Fruit fly (Drosophila melanogaster) whole organism, prepupa: ENCODE results near the gene CG5810.
A peak's percentile ranks its signal among the peaks of the same experiment; 100 is the strongest.

Experiments used
- Blimp-1 ChIP-seq: fragments of 200-800 bp; sonication (Bioruptor generic); optimal IDR thresholded peaks from 3 replicates; lab custom pipeline; 2017; ENCODE audit warnings: missing biosample characterization, missing genetic modification characterization, mild to moderate bottlenecking, moderate library complexity, missing genetic modification reagents
- CG11294 ChIP-seq: fragments of 200-800 bp; sonication (Bioruptor generic); IDR thresholded peaks from 2 replicates; pipeline ENCODE4 v1.3.6; 2022; ENCODE audit warnings: missing biosample characterization, missing genetic modification characterization
- CG15336 ChIP-seq: fragments of 200-800 bp; sonication (Bioruptor generic); IDR thresholded peaks from 2 replicates; pipeline ENCODE4 v1.3.6; 2022; ENCODE audit warnings: missing biosample characterization, missing genetic modification characterization
- CG1621 ChIP-seq: fragments of 200-800 bp; sonication (Bioruptor generic); optimal IDR thresholded peaks from 3 replicates; lab custom pipeline; 2018; ENCODE audit warnings: missing biosample characterization, mild to moderate bottlenecking, missing genetic modification characterization
- CG3032 ChIP-seq: fragments of 200-800 bp; optimal IDR thresholded peaks from 2 replicates; lab custom pipeline; 2019; ENCODE audit warnings: missing biosample characterization, mild to moderate bottlenecking, missing genetic modification characterization, moderate library complexity
- CG31627 ChIP-seq: fragments of 200-800 bp; sonication (Bioruptor generic); optimal IDR thresholded peaks from 3 replicates; lab custom pipeline; 2016; ENCODE audit warnings: missing biosample characterization, missing genetic modification characterization
- CG32006 ChIP-seq: fragments of 200-800 bp; sonication (Bioruptor generic); optimal IDR thresholded peaks from 3 replicates; lab custom pipeline; 2017; ENCODE audit warnings: missing biosample characterization, mild to moderate bottlenecking, missing genetic modification characterization
- CG34406 ChIP-seq: fragments of 200-800 bp; sonication (Bioruptor generic); optimal IDR thresholded peaks from 3 replicates; lab custom pipeline; 2016; ENCODE audit warnings: missing biosample characterization, missing genetic modification characterization
- CG3919 ChIP-seq: fragments of 200-800 bp; sonication (Bioruptor generic); optimal IDR thresholded peaks from 3 replicates; lab custom pipeline; 2016; ENCODE audit warnings: missing biosample characterization, missing genetic modification characterization
- CG4318 ChIP-seq: fragments of 200-800 bp; sonication (Bioruptor generic); optimal IDR thresholded peaks from 3 replicates; lab custom pipeline; 2017; ENCODE audit warnings: missing biosample characterization, mild to moderate bottlenecking, missing genetic modification characterization
- CG6163 ChIP-seq: fragments of 200-800 bp; sonication (Bioruptor generic); IDR thresholded peaks from 3 replicates; pipeline ENCODE4 v1.3.6; 2022; ENCODE audit warnings: missing biosample characterization, missing genetic modification characterization
- CG6792 ChIP-seq: fragments of 200-800 bp; sonication (Bioruptor generic); optimal IDR thresholded peaks from 3 replicates; lab custom pipeline; 2016; ENCODE audit warnings: missing biosample characterization, missing genetic modification characterization
- CG6854 ChIP-seq: fragments of 200-800 bp; sonication (Bioruptor generic); optimal IDR thresholded peaks from 2 replicates; lab custom pipeline; 2017; ENCODE audit warnings: missing biosample characterization, mild to moderate bottlenecking, missing genetic modification characterization
- CG8119 ChIP-seq: fragments of 200-800 bp; sonication (Bioruptor generic); IDR thresholded peaks from 3 replicates; pipeline ENCODE4 v1.3.6; 2022; ENCODE audit warnings: missing biosample characterization, missing genetic modification characterization
- CG8319 ChIP-seq: fragments of 200-800 bp; sonication (Bioruptor generic); optimal IDR thresholded peaks from 3 replicates; lab custom pipeline; 2016; ENCODE audit warnings: missing biosample characterization, missing genetic modification characterization
- Eip78C ChIP-seq: fragments of 200-800 bp; sonication (Bioruptor generic); peaks from one replicate; lab custom pipeline; 2016; ENCODE audit warnings: missing biosample characterization, missing genetic modification characterization
- Gug ChIP-seq: fragments of 200-800 bp; sonication (Bioruptor generic); IDR thresholded peaks from 2 replicates; pipeline ENCODE4 v1.3.6; 2022; ENCODE audit warnings: missing biosample characterization, missing genetic modification characterization
- Hr39 ChIP-seq: fragments of 200-800 bp; sonication (Bioruptor generic); optimal IDR thresholded peaks from 2 replicates; lab custom pipeline; 2016; ENCODE audit warnings: missing biosample characterization, missing genetic modification characterization
- Hr4 ChIP-seq: fragments of 200-800 bp; sonication (Bioruptor generic); optimal IDR thresholded peaks from 3 replicates; lab custom pipeline; 2016; ENCODE audit warnings: missing biosample characterization, missing genetic modification characterization
- Lpt ChIP-seq: fragments of 200-800 bp; sonication (Bioruptor generic); optimal IDR thresholded peaks from 3 replicates; lab custom pipeline; 2016; ENCODE audit warnings: missing biosample characterization, missing genetic modification characterization
- Sox14 ChIP-seq: fragments of 200-800 bp; sonication (Bioruptor generic); optimal IDR thresholded peaks from 3 replicates; lab custom pipeline; 2016; ENCODE audit warnings: missing biosample characterization, missing genetic modification characterization
- Sox15 ChIP-seq: fragments of 200-800 bp; sonication (Bioruptor generic); optimal IDR thresholded peaks from 3 replicates; lab custom pipeline; 2016; ENCODE audit warnings: missing biosample characterization, missing genetic modification characterization
- cyc ChIP-seq: fragments of 200-800 bp; sonication (Bioruptor generic); optimal IDR thresholded peaks from 3 replicates; lab custom pipeline; 2016; ENCODE audit warnings: missing biosample characterization, missing genetic modification characterization
- dsx ChIP-seq: fragments of 200-800 bp; optimal IDR thresholded peaks from 3 replicates; lab custom pipeline; 2019; ENCODE audit warnings: missing biosample characterization, mild to moderate bottlenecking, missing genetic modification characterization, moderate library complexity; ENCODE audit not compliant: poor library complexity, severe bottlenecking
- eg ChIP-seq: fragments of 200-800 bp; sonication (Bioruptor generic); IDR thresholded peaks from 3 replicates; pipeline ENCODE4 v1.3.6; 2022; ENCODE audit warnings: missing biosample characterization, missing genetic modification characterization
- esn ChIP-seq: fragments of 200-800 bp; sonication (Bioruptor generic); optimal IDR thresholded peaks from 2 replicates; lab custom pipeline; 2016; ENCODE audit warnings: missing biosample characterization, mild to moderate bottlenecking, missing genetic modification characterization, moderate library complexity
- fd85E ChIP-seq: fragments of 200-800 bp; sonication (Bioruptor generic); optimal IDR thresholded peaks from 3 replicates; lab custom pipeline; 2016; ENCODE audit warnings: missing biosample characterization, missing genetic modification characterization
- fkh ChIP-seq: fragments of 200-800 bp; sonication (Bioruptor generic); optimal IDR thresholded peaks from 3 replicates; lab custom pipeline; 2017; ENCODE audit warnings: missing biosample characterization, mild to moderate bottlenecking, missing genetic modification characterization, moderate library complexity
- lz ChIP-seq: fragments of 200-800 bp; sonication (Bioruptor generic); optimal IDR thresholded peaks from 3 replicates; lab custom pipeline; 2016; ENCODE audit warnings: missing biosample characterization, missing genetic modification characterization
- net ChIP-seq: fragments of 200-800 bp; sonication (Bioruptor generic); optimal IDR thresholded peaks from 3 replicates; lab custom pipeline; 2016; ENCODE audit warnings: missing biosample characterization, missing genetic modification characterization
- pdm3 ChIP-seq: fragments of 200-800 bp; sonication (Bioruptor generic); optimal IDR thresholded peaks from 3 replicates; lab custom pipeline; 2016; ENCODE audit warnings: missing biosample characterization, missing genetic modification characterization
- salr ChIP-seq, 2 experiments: fragments of 200-800 bp; sonication (Bioruptor generic); optimal IDR thresholded peaks; 3 replicates each; lab custom pipeline; 2016 to 2018; ENCODE audit warnings: missing biosample characterization in 2 of 2, missing genetic modification characterization in 2 of 2, mild to moderate bottlenecking in 1 of 2
- ss ChIP-seq, 2 experiments: fragments of 200-800 bp; sonication (Bioruptor generic); optimal IDR thresholded peaks; 2 replicates in 1 of 2; 3 replicates in 1 of 2; lab custom pipeline; 2017 to 2018; ENCODE audit warnings: mild to moderate bottlenecking in 2 of 2, missing biosample characterization in 2 of 2, missing genetic modification characterization in 2 of 2, moderate library complexity in 1 of 2
- svp ChIP-seq: fragments of 200-800 bp; sonication (Bioruptor generic); peaks from one replicate; lab custom pipeline; 2016; ENCODE audit warnings: missing biosample characterization, missing genetic modification characterization
- vri ChIP-seq: fragments of 200-800 bp; sonication (Bioruptor generic); optimal IDR thresholded peaks from 3 replicates; lab custom pipeline; 2016; ENCODE audit warnings: missing biosample characterization, mild to moderate bottlenecking, missing genetic modification characterization

CG5810 gene

dm6 chr3R:21163318-21163828 lies at the start of gene CG5810:
CG5810 (plus strand) TSS chr3R:21163778.
- TF ChIP-seq CG6854 (GFP tag; lab: Kevin White, UChicago) = no peak
- TF ChIP-seq svp (GFP tag; lab: Kevin White, UChicago) = no peak
- TF ChIP-seq fkh = peak; percentile 59
- peak; percentile 77 for TF ChIP-seq vri
- no peak for TF ChIP-seq CG11294 (GFP tag; lab: Robert Waterston, UW)

DNA sequence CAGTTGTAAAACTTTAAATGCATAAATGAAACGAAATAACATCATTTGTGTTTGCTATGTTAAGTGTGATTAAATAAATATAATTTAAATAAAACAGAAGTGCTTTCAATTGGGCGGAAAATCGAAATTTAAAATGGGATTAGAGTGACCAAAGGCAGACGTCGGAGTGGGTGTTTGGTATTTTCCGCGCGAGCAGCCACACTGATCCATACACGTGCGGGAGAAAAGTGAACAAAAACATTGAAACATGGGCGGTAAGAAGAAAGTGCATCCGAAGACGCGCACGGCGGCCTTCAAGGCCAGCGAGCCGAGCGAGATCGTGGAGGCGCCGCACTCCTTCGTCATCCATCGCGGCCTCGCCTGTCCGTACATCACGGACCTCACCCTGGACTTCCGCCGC lies 47.5 kb upstream of the CG5810 start, which contains the start of gene ppan:
Gene ppan, plus strand, starts transcription at position 198 of the 400 bp plus-strand sequence.
- TF ChIP-seq Gug (GFP tag; lab: Robert Waterston, UW) = no peak
- no peak for TF ChIP-seq CG4318 (GFP tag; lab: Kevin White, UChicago)
- TF ChIP-seq dsx (GFP tag; lab: Kevin White, UChicago) = peak; percentile 24
- no peak for TF ChIP-seq CG3919 (GFP tag; lab: Kevin White, UChicago)
- peak; percentile 47 for TF ChIP-seq Sox14 (GFP tag; lab: Kevin White, UChicago)
- peak; percentile 0 for TF ChIP-seq esn (GFP tag; lab: Kevin White, UChicago)
- no peak for TF ChIP-seq CG3032 (tag; lab: Kevin White, UChicago)
- no peak for TF ChIP-seq fd85E (GFP tag; lab: Kevin White, UChicago)
- no peak for TF ChIP-seq Sox15 (GFP tag; lab: Kevin White, UChicago)
- TF ChIP-seq CG8319 (GFP tag; lab: Kevin White, UChicago) = no peak
- TF ChIP-seq Eip78C (GFP tag; lab: Kevin White, UChicago) = peak; percentile 44

DNA sequence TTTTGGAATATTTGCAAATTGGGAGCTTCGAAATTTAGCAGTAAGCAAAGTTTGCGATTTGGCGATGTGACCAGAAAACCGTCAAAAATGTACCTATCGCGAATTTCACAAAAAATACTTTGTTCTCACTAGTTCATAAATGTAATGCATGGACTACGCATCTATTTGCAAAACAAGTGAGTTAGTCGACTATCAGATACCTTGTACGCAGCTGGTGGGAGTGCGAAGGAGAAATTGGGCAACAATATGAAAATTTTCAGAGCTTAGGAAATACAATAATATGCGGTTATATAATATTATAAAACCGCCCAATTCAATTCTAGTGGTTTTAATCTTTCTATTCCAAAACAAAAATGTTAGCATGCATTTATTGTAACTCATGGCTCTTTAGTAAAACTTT lies 44.8 kb upstream of the CG5810 start, which contains the start of gene Bdbt:
Gene Bdbt, minus strand, starts transcription at position 73 of the 400 bp plus-strand sequence.
- TF ChIP-seq svp (GFP tag; lab: Kevin White, UChicago) = no peak
- no peak for TF ChIP-seq net (GFP tag; lab: Kevin White, UChicago)
- TF ChIP-seq lz (GFP tag; lab: Kevin White, UChicago) = peak; percentile 53
- no peak for TF ChIP-seq CG32006
- TF ChIP-seq esn (GFP tag; lab: Kevin White, UChicago) = peak; percentile 53
- no peak for TF ChIP-seq salr (GFP tag; optimal IDR thresholded peaks at IDR 0.05; lab: Kevin White, UChicago)
- no peak for TF ChIP-seq CG8119 (GFP tag; lab: Robert Waterston, UW)
- TF ChIP-seq eg (GFP tag; lab: Robert Waterston, UW) = no peak
- TF ChIP-seq CG8319 (GFP tag; lab: Kevin White, UChicago) = no peak
- TF ChIP-seq Blimp-1 (GFP tag; lab: Kevin White, UChicago) = no peak
- peak; percentile 68 for TF ChIP-seq CG31627
- no peak for TF ChIP-seq CG4318 (GFP tag; lab: Kevin White, UChicago)
- TF ChIP-seq dsx (GFP tag; lab: Kevin White, UChicago) = peak; percentile 0
- TF ChIP-seq CG15336 (GFP tag; lab: Robert Waterston, UW) = no peak
- TF ChIP-seq Hr4 (GFP tag; lab: Kevin White, UChicago) = no peak
- peak; percentile 51 for TF ChIP-seq cyc (GFP tag; lab: Kevin White, UChicago)
- peak; percentile 14 for TF ChIP-seq CG6792
- TF ChIP-seq CG34406 (GFP tag; lab: Kevin White, UChicago) = no peak
- TF ChIP-seq CG6163 (GFP tag; lab: Robert Waterston, UW) = peak; percentile 54; the same call in 2 of the 3 replicates
- TF ChIP-seq Hr39 (GFP tag; lab: Kevin White, UChicago) = peak; percentile 57
- TF ChIP-seq Lpt = no peak
- TF ChIP-seq Gug (GFP tag; lab: Robert Waterston, UW) = no peak
- no peak for TF ChIP-seq CG1621
- TF ChIP-seq CG3032 (tag; lab: Kevin White, UChicago) = peak; percentile 47
- TF ChIP-seq Sox14 (GFP tag; lab: Kevin White, UChicago) = peak; percentile 43
- no peak for TF ChIP-seq pdm3
- peak; percentile 5 for TF ChIP-seq Sox15 (GFP tag; lab: Kevin White, UChicago)
- TF ChIP-seq ss (GFP tag; optimal IDR thresholded peaks at IDR 0.05; lab: Kevin White, UChicago) = no peak
- peak; percentile 85 for TF ChIP-seq Eip78C (GFP tag; lab: Kevin White, UChicago)
